Worm (Caenorhabditis elegans): ENCODE data around the gene str-138.

DNA sequence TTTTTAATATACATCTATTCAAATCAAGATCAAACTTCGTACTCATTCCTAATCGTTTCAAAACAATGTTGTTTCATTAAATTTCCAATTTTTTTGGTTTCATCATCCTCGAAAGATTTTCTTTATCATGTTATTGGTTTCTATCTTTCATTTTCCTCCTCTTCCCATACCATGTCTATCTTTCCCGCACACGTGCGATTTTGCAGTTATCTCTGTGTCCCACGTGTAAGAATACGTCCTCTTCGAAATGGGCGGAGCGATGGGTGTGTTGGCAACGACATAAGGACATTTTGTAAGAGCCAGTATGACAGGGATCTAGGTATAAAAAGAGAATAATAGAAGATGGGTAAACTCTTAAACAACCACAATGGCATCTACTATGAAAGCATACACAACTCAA lies 32.1 kb upstream of the str-138 start, which contains the start of gene F43H9.4:
- TF ChIP-seq aly-2 (tag; optimal IDR thresholded peaks at IDR 0.05) (no peak), nhr-90 (tag; optimal IDR thresholded peaks at IDR 0.05; ENCODE audit: poor library complexity) (peak; percentile 48), skn-1 (tag; optimal IDR thresholded peaks at IDR 0.05) (no peak), ets-5 (GFP tag; IDR thresholded peaks at IDR 0.05) (no peak), fkh-10 (GFP tag; optimal IDR thresholded peaks at IDR 0.05) (no peak), nhr-77 (tag; optimal IDR thresholded peaks at IDR 0.05) (no peak)

All from whole organism, L1 larva.